Fruit fly (Drosophila melanogaster) whole organism, prepupa: Measurements from ENCODE around the gene Polr3D.

Experiments
- Blimp-1 ChIP-seq: fragments of 200-800 bp; sonication (Bioruptor generic); optimal IDR thresholded peaks from 3 replicates; lab custom pipeline; 2017; ENCODE audit warnings: missing biosample characterization, missing genetic modification characterization, mild to moderate bottlenecking, moderate library complexity, missing genetic modification reagents
- CG10631 ChIP-seq: fragments of 200-800 bp; sonication (Bioruptor generic); optimal IDR thresholded peaks from 2 replicates; lab custom pipeline; 2016; ENCODE audit warnings: missing biosample characterization, missing genetic modification characterization
- CG10669 ChIP-seq: fragments of 200-800 bp; sonication (Bioruptor generic); optimal IDR thresholded peaks from 3 replicates; lab custom pipeline; 2018; ENCODE audit warnings: missing biosample characterization, mild to moderate bottlenecking, missing genetic modification characterization, moderate library complexity
- CG11294 ChIP-seq: fragments of 200-800 bp; sonication (Bioruptor generic); IDR thresholded peaks from 2 replicates; pipeline ENCODE4 v1.3.6; 2022; ENCODE audit warnings: missing biosample characterization, missing genetic modification characterization
- CG11762 ChIP-seq: fragments of 200-800 bp; sonication (Bioruptor generic); optimal IDR thresholded peaks from 3 replicates; lab custom pipeline; 2016; ENCODE audit warnings: missing biosample characterization, missing genetic modification characterization; ENCODE audit not compliant: insufficient read depth
- CG15336 ChIP-seq: fragments of 200-800 bp; sonication (Bioruptor generic); IDR thresholded peaks from 2 replicates; pipeline ENCODE4 v1.3.6; 2022; ENCODE audit warnings: missing biosample characterization, missing genetic modification characterization
- CG1621 ChIP-seq: fragments of 200-800 bp; sonication (Bioruptor generic); optimal IDR thresholded peaks from 3 replicates; lab custom pipeline; 2018; ENCODE audit warnings: missing biosample characterization, mild to moderate bottlenecking, missing genetic modification characterization
- CG16779 ChIP-seq: fragments of 200-800 bp; sonication (Bioruptor generic); optimal IDR thresholded peaks from 3 replicates; lab custom pipeline; 2017; ENCODE audit warnings: missing biosample characterization, mild to moderate bottlenecking, missing genetic modification characterization
- CG3032 ChIP-seq: fragments of 200-800 bp; optimal IDR thresholded peaks from 2 replicates; lab custom pipeline; 2019; ENCODE audit warnings: missing biosample characterization, mild to moderate bottlenecking, missing genetic modification characterization, moderate library complexity
- CG31627 ChIP-seq: fragments of 200-800 bp; sonication (Bioruptor generic); optimal IDR thresholded peaks from 3 replicates; lab custom pipeline; 2016; ENCODE audit warnings: missing biosample characterization, missing genetic modification characterization
- CG32006 ChIP-seq: fragments of 200-800 bp; sonication (Bioruptor generic); optimal IDR thresholded peaks from 3 replicates; lab custom pipeline; 2017; ENCODE audit warnings: missing biosample characterization, mild to moderate bottlenecking, missing genetic modification characterization
- CG3919 ChIP-seq: fragments of 200-800 bp; sonication (Bioruptor generic); optimal IDR thresholded peaks from 3 replicates; lab custom pipeline; 2016; ENCODE audit warnings: missing biosample characterization, missing genetic modification characterization
- CG4318 ChIP-seq: fragments of 200-800 bp; sonication (Bioruptor generic); optimal IDR thresholded peaks from 3 replicates; lab custom pipeline; 2017; ENCODE audit warnings: missing biosample characterization, mild to moderate bottlenecking, missing genetic modification characterization
- CG6163 ChIP-seq: fragments of 200-800 bp; sonication (Bioruptor generic); IDR thresholded peaks from 3 replicates; pipeline ENCODE4 v1.3.6; 2022; ENCODE audit warnings: missing biosample characterization, missing genetic modification characterization
- CG6808 ChIP-seq: fragments of 200-800 bp; sonication (Bioruptor generic); optimal IDR thresholded peaks from 3 replicates; lab custom pipeline; 2017; ENCODE audit warnings: missing biosample characterization, missing genetic modification characterization, mild to moderate bottlenecking, moderate library complexity, missing genetic modification reagents
- CG6854 ChIP-seq: fragments of 200-800 bp; sonication (Bioruptor generic); optimal IDR thresholded peaks from 2 replicates; lab custom pipeline; 2017; ENCODE audit warnings: missing biosample characterization, mild to moderate bottlenecking, missing genetic modification characterization
- CG7368 ChIP-seq: fragments of 200-800 bp; sonication (Bioruptor generic); optimal IDR thresholded peaks from 3 replicates; lab custom pipeline; 2016; ENCODE audit warnings: missing biosample characterization, missing genetic modification characterization
- CG8119 ChIP-seq: fragments of 200-800 bp; sonication (Bioruptor generic); IDR thresholded peaks from 3 replicates; pipeline ENCODE4 v1.3.6; 2022; ENCODE audit warnings: missing biosample characterization, missing genetic modification characterization
- CG8632 ChIP-seq: fragments of 200-800 bp; sonication (Bioruptor generic); optimal IDR thresholded peaks from 3 replicates; lab custom pipeline; 2016; ENCODE audit warnings: missing biosample characterization, missing genetic modification characterization
- Eip75B ChIP-seq: fragments of 200-800 bp; sonication (Bioruptor generic); optimal IDR thresholded peaks from 3 replicates; lab custom pipeline; 2016; ENCODE audit warnings: missing biosample characterization, missing genetic modification characterization
- Eip78C ChIP-seq: fragments of 200-800 bp; sonication (Bioruptor generic); peaks from one replicate; lab custom pipeline; 2016; ENCODE audit warnings: missing biosample characterization, missing genetic modification characterization
- Ets21C ChIP-seq: fragments of 200-800 bp; sonication (Bioruptor generic); optimal IDR thresholded peaks from 3 replicates; lab custom pipeline; 2016; ENCODE audit warnings: missing biosample characterization, missing genetic modification characterization
- Ets96B ChIP-seq: fragments of 200-800 bp; optimal IDR thresholded peaks from 2 replicates; lab custom pipeline; 2019; ENCODE audit warnings: missing biosample characterization, mild to moderate bottlenecking, missing genetic modification characterization, moderate library complexity
- Hr38 ChIP-seq: sonication (Bioruptor generic); optimal IDR thresholded peaks from 2 replicates; lab custom pipeline; 2016; ENCODE audit warnings: missing biosample characterization, missing genetic modification characterization
- Hr39 ChIP-seq: fragments of 200-800 bp; sonication (Bioruptor generic); optimal IDR thresholded peaks from 2 replicates; lab custom pipeline; 2016; ENCODE audit warnings: missing biosample characterization, missing genetic modification characterization
- Hr4 ChIP-seq: fragments of 200-800 bp; sonication (Bioruptor generic); optimal IDR thresholded peaks from 3 replicates; lab custom pipeline; 2016; ENCODE audit warnings: missing biosample characterization, missing genetic modification characterization
- Lpt ChIP-seq: fragments of 200-800 bp; sonication (Bioruptor generic); optimal IDR thresholded peaks from 3 replicates; lab custom pipeline; 2016; ENCODE audit warnings: missing biosample characterization, missing genetic modification characterization
- Met ChIP-seq: fragments of 200-800 bp; sonication (Bioruptor generic); optimal IDR thresholded peaks from 3 replicates; lab custom pipeline; 2016; ENCODE audit warnings: missing biosample characterization, missing genetic modification characterization
- OdsH ChIP-seq: fragments of 200-800 bp; sonication (Bioruptor generic); optimal IDR thresholded peaks from 3 replicates; lab custom pipeline; 2016; ENCODE audit warnings: missing biosample characterization, missing genetic modification characterization
- Smox ChIP-seq: fragments of 200-800 bp; sonication (Bioruptor generic); optimal IDR thresholded peaks from 3 replicates; lab custom pipeline; 2016; ENCODE audit warnings: missing biosample characterization, missing genetic modification characterization
- Sox102F ChIP-seq: fragments of 200-800 bp; sonication (Bioruptor generic); optimal IDR thresholded peaks from 2 replicates; lab custom pipeline; 2016; ENCODE audit warnings: missing biosample characterization, mild to moderate bottlenecking, missing genetic modification characterization
- Sox14 ChIP-seq: fragments of 200-800 bp; sonication (Bioruptor generic); optimal IDR thresholded peaks from 3 replicates; lab custom pipeline; 2016; ENCODE audit warnings: missing biosample characterization, missing genetic modification characterization
- Sox15 ChIP-seq: fragments of 200-800 bp; sonication (Bioruptor generic); optimal IDR thresholded peaks from 3 replicates; lab custom pipeline; 2016; ENCODE audit warnings: missing biosample characterization, missing genetic modification characterization
- achi ChIP-seq: fragments of 200-800 bp; sonication (Bioruptor generic); optimal IDR thresholded peaks from 3 replicates; lab custom pipeline; 2016; ENCODE audit warnings: missing biosample characterization, missing genetic modification characterization
- acj6 ChIP-seq: fragments of 200-800 bp; sonication (Bioruptor generic); optimal IDR thresholded peaks from 3 replicates; lab custom pipeline; 2016; ENCODE audit warnings: missing biosample characterization, missing genetic modification characterization
- dac ChIP-seq: fragments of 200-800 bp; sonication (Bioruptor generic); optimal IDR thresholded peaks from 2 replicates; lab custom pipeline; 2017; ENCODE audit warnings: missing biosample characterization, mild to moderate bottlenecking, missing genetic modification characterization
- dsx ChIP-seq: fragments of 200-800 bp; optimal IDR thresholded peaks from 3 replicates; lab custom pipeline; 2019; ENCODE audit warnings: missing biosample characterization, mild to moderate bottlenecking, missing genetic modification characterization, moderate library complexity; ENCODE audit not compliant: poor library complexity, severe bottlenecking
- eg ChIP-seq: fragments of 200-800 bp; sonication (Bioruptor generic); IDR thresholded peaks from 3 replicates; pipeline ENCODE4 v1.3.6; 2022; ENCODE audit warnings: missing biosample characterization, missing genetic modification characterization
- esn ChIP-seq: fragments of 200-800 bp; sonication (Bioruptor generic); optimal IDR thresholded peaks from 2 replicates; lab custom pipeline; 2016; ENCODE audit warnings: missing biosample characterization, mild to moderate bottlenecking, missing genetic modification characterization, moderate library complexity
- fd85E ChIP-seq: fragments of 200-800 bp; sonication (Bioruptor generic); optimal IDR thresholded peaks from 3 replicates; lab custom pipeline; 2016; ENCODE audit warnings: missing biosample characterization, missing genetic modification characterization
- lz ChIP-seq: fragments of 200-800 bp; sonication (Bioruptor generic); optimal IDR thresholded peaks from 3 replicates; lab custom pipeline; 2016; ENCODE audit warnings: missing biosample characterization, missing genetic modification characterization
- net ChIP-seq: fragments of 200-800 bp; sonication (Bioruptor generic); optimal IDR thresholded peaks from 3 replicates; lab custom pipeline; 2016; ENCODE audit warnings: missing biosample characterization, missing genetic modification characterization
- pdm3 ChIP-seq: fragments of 200-800 bp; sonication (Bioruptor generic); optimal IDR thresholded peaks from 3 replicates; lab custom pipeline; 2016; ENCODE audit warnings: missing biosample characterization, missing genetic modification characterization
- salr ChIP-seq, 2 experiments: fragments of 200-800 bp; sonication (Bioruptor generic); optimal IDR thresholded peaks; 3 replicates each; lab custom pipeline; 2016 to 2018; ENCODE audit warnings: missing biosample characterization in 2 of 2, missing genetic modification characterization in 2 of 2, mild to moderate bottlenecking in 1 of 2
- spab ChIP-seq: fragments of 200-800 bp; sonication (Bioruptor generic); optimal IDR thresholded peaks from 2 replicates; lab custom pipeline; 2017; ENCODE audit warnings: missing biosample characterization, mild to moderate bottlenecking, missing genetic modification characterization, missing genetic modification reagents
- ss ChIP-seq, 2 experiments: fragments of 200-800 bp; sonication (Bioruptor generic); optimal IDR thresholded peaks; 2 replicates in 1 of 2; 3 replicates in 1 of 2; lab custom pipeline; 2017 to 2018; ENCODE audit warnings: mild to moderate bottlenecking in 2 of 2, missing biosample characterization in 2 of 2, missing genetic modification characterization in 2 of 2, moderate library complexity in 1 of 2
- svp ChIP-seq: fragments of 200-800 bp; sonication (Bioruptor generic); peaks from one replicate; lab custom pipeline; 2016; ENCODE audit warnings: missing biosample characterization, missing genetic modification characterization
- topi ChIP-seq: fragments of 200-800 bp; sonication (Bioruptor generic); optimal IDR thresholded peaks from 3 replicates; lab custom pipeline; 2016; ENCODE audit warnings: missing biosample characterization, missing genetic modification characterization

Gene Polr3D

DNA sequence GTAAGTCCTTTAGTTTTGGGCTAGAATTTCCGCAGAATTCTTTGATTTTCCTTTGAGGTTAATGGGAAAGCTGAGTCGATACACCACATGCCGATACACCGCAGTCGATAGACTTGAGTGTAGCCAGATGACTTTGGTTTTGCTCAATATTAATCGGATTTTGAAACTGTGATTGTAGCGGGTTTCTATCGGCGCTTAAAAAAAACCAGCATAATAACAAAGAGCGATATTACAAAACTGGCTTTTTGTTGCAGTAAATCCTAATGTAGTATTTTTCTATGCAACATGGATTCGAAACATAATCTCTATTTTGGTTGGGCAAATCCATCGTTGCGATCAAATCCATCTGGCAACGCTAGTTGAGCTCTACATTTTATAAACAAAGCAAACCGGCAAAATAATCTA, at the start of gene Polr3D, which contains the start of gene mus304:
Gene Polr3D (minus strand): TSS at position 116 of the 405 bp plus-strand sequence.
Gene mus304 (plus strand): TSS at position 356 of the 405 bp plus-strand sequence.
- TF ChIP-seq CG3919 (no peak), OdsH (GFP tag; lab: Kevin White, UChicago) (no peak), Hr38 (no peak), svp (no peak), Ets96B (tag; lab: Kevin White, UChicago) (peak; percentile 1), CG4318 (no peak), CG10669 (GFP tag; lab: Kevin White, UChicago) (no peak), salr (GFP tag; optimal IDR thresholded peaks at IDR 0.05; lab: Kevin White, UChicago) (no peak), CG8119 (GFP tag; lab: Robert Waterston, UW) (no peak), CG32006 (GFP tag; lab: Kevin White, UChicago) (no peak), pdm3 (GFP tag; lab: Kevin White, UChicago) (no peak), CG16779 (no peak), lz (peak; percentile 49), CG6854 (GFP tag; lab: Kevin White, UChicago) (no peak), Sox14 (GFP tag; lab: Kevin White, UChicago) (peak; percentile 64), Ets21C (GFP tag; lab: Kevin White, UChicago) (no peak), dsx (GFP tag; lab: Kevin White, UChicago) (peak; percentile 3), CG31627 (GFP tag; lab: Kevin White, UChicago) (peak; percentile 6), Hr39 (GFP tag; lab: Kevin White, UChicago) (peak; percentile 11), spab (GFP tag; lab: Kevin White, UChicago) (no peak), Hr4 (GFP tag; lab: Kevin White, UChicago) (peak; percentile 3), eg (GFP tag; lab: Robert Waterston, UW) (no peak), net (no peak), esn (GFP tag; lab: Kevin White, UChicago) (peak; percentile 44), dac (GFP tag; lab: Kevin White, UChicago) (no peak), CG3032 (tag; lab: Kevin White, UChicago) (peak; percentile 41), Eip75B (GFP tag; lab: Kevin White, UChicago) (peak; percentile 15), CG10631 (peak; percentile 20), Sox102F (GFP tag; lab: Kevin White, UChicago) (no peak), CG6808 (GFP tag; lab: Kevin White, UChicago) (no peak), Blimp-1 (GFP tag; lab: Kevin White, UChicago) (no peak), Met (no peak), Eip78C (GFP tag; lab: Kevin White, UChicago) (peak; percentile 56), Lpt (GFP tag; lab: Kevin White, UChicago) (no peak), CG7368 (GFP tag; lab: Kevin White, UChicago) (no peak), CG11762 (no peak), CG8632 (GFP tag; lab: Kevin White, UChicago) (no peak)

DNA sequence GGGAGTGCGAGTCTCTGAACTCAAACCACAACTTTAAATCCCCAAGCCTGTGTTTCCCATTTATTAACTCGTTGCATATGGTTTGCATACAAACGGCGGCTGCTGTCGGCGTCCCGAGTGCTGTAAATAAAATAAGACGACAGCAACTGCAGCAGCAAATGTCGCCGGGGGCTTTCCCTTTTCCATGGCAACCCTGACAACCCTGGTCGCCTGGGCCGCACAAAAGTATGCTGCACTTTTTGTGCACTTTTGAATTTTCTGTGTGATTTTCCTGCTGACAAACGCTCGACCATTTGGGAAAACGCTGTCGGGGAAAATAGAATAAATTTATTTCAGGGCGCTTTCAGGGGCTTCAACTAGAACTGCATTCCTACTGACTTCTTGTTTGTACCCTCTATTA, 44.8 kb upstream of the Polr3D start:
- TF ChIP-seq CG1621 (tag; lab: Kevin White, UChicago) (no peak), CG8119 (GFP tag; lab: Robert Waterston, UW) (no peak), dsx (GFP tag; lab: Kevin White, UChicago) (no peak)

DNA sequence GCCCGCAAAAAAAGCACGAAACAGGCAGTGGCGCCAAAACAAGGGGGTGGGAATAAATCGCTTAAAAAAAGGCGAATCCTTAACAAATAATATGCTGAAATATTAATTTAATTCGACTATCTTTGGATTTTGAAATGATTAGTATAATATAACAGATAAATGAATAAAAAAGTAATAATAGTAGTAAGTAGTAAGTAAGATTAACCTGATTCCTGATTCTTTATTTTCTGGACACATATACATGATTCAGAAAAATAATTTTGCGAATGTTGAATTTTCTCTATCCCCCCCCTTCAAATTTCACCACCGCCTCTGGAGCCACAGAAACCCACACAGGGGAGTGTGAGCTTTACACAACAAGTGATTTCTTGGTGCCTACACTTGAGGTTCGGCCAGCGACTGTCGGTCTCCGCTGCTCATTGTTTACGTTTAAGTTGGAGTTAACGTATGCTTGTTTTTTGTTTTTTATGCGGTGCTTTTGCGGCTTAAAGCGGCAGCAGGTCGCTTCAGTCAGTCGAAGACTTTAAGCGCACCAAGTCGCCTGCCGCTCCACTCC, 39.1 kb upstream of the Polr3D start, which contains the start of gene CG7330:
Gene CG7330 (plus strand): TSS at position 506 of the 556 bp plus-strand sequence.
- TF ChIP-seq CG6163 (GFP tag; lab: Robert Waterston, UW) (peak; percentile 86), salr (GFP tag; optimal IDR thresholded peaks at IDR 0.05; lab: Kevin White, UChicago) (peak; percentile 24 to 93), ss (GFP tag; optimal IDR thresholded peaks at IDR 0.05; lab: Kevin White, UChicago) (peak; percentile 71 to 90), Hr38 (peak; percentile 67), svp (peak; percentile 96), CG1621 (tag; lab: Kevin White, UChicago) (peak; percentile 61), Sox15 (GFP tag; lab: Kevin White, UChicago) (peak; percentile 96), CG6808 (GFP tag; lab: Kevin White, UChicago) (peak; percentile 83), CG15336 (peak; percentile 97), CG11294 (peak; percentile 85), fd85E (GFP tag; lab: Kevin White, UChicago) (peak; percentile 84), CG7368 (GFP tag; lab: Kevin White, UChicago) (peak; percentile 91), acj6 (GFP tag; lab: Kevin White, UChicago) (peak; percentile 96), dac (GFP tag; lab: Kevin White, UChicago) (peak; percentile 95), CG8632 (GFP tag; lab: Kevin White, UChicago) (peak; percentile 96), achi (GFP tag; lab: Kevin White, UChicago) (peak; percentile 95), Eip75B (GFP tag; lab: Kevin White, UChicago) (peak; percentile 87), topi (GFP tag; lab: Kevin White, UChicago) (peak; percentile 86), Ets96B (tag; lab: Kevin White, UChicago) (peak; percentile 83), Smox (GFP tag; lab: Kevin White, UChicago) (peak; percentile 90)
